Fruit fly (Drosophila melanogaster): ENCODE results near the gene CG46458.

DNA sequence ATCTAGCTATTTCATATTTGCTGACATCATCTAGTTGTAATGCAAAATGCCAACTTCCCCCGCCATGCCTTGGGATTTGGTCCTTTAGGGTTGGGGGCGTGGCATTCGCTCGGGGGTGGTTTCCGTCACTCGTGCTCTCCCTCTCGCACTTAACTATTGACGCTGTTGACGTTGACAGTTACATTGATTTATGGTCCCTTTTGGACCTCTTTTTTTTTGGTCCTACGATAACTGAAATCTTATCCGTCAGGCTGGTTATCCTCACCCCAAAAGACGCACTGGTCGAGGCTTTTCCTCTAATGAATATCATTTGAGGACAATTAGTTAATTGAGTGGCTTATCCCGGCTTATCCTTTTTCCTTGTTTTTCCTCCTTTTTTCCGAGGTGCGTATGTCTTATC lies 5.0 kb downstream of the CG46458 start:
- TF ChIP-seq h (GFP tag; optimal IDR thresholded peaks at IDR 0.05) (no peak), Hr78 (GFP tag; optimal IDR thresholded peaks at IDR 0.05) (no peak), Vsx2 (GFP tag; optimal IDR thresholded peaks at IDR 0.05; ENCODE audit: partially characterized antibody) (no peak), usp (GFP tag; optimal IDR thresholded peaks at IDR 0.05) (no peak), Hr83 (GFP tag; optimal IDR thresholded peaks at IDR 0.05; ENCODE audit: poor library complexity, severe bottlenecking) (no peak), lola (GFP tag; optimal IDR thresholded peaks at IDR 0.05) (no peak), fru (GFP tag; optimal IDR thresholded peaks at IDR 0.05) (no peak), pan (optimal IDR thresholded peaks at IDR 0.05) (no peak)

All from whole organism, wandering third instar larva.